Worm (Caenorhabditis elegans): ENCODE measurements around the gene pacs-1.

DNA sequence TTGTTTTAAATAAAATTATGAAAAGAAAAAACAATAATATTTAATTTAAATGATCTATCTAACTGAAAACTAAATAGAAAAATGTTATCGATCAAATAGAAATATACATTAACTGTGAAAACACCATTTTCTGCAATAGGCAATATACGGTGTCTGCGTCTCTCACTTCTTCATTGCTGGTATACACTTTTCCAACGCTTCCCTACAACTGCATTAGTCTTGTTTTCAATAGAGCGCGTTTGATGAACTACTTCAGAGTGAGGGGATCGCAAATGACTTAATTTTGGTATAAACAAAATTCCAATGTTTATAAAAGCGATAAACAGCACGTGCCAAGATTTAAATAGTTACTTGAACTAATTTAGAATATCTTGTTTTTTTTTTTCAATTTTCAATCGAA is 4.6 kb downstream of the pacs-1 start:
- TF ChIP-seq elt-2 (tag; optimal IDR thresholded peaks at IDR 0.05) (no peak), nhr-28 (tag; optimal IDR thresholded peaks at IDR 0.05) (no peak), efl-1 (optimal IDR thresholded peaks at IDR 0.05) (peak; percentile 65 to 66), efl-1 (GFP tag; optimal IDR thresholded peaks at IDR 0.05 in 1 of 2) (peak; percentile 56 to 64), fkh-10 (GFP tag; optimal IDR thresholded peaks at IDR 0.05) (no peak), ceh-82 (tag; optimal IDR thresholded peaks at IDR 0.05) (peak in 2 of 3 experiments; percentile 18 to 72)

All from whole organism, L1 larva.